Fruit fly (Drosophila melanogaster) whole organism, embryonic: ENCODE results near the gene Ucp4A.

Experiments used
- CG4854 ChIP-seq: fragments of 200-800 bp; sonication (Bioruptor generic); optimal IDR thresholded peaks from 2 replicates; lab custom pipeline; 2016; ENCODE audit warnings: missing biosample characterization, missing genetic modification characterization, inconsistent platforms
- CG7963 ChIP-seq: fragments of 200-800 bp; sonication (Bioruptor generic); IDR thresholded peaks from 3 replicates; pipeline ENCODE4 v1.3.6; 2022; ENCODE audit warnings: missing biosample characterization, missing genetic modification characterization; ENCODE audit not compliant: partially characterized antibody
- HLH4C ChIP-seq: fragments of 200-800 bp; sonication (Bioruptor generic); IDR thresholded peaks from 3 replicates; pipeline ENCODE4 v1.3.6; 2022; ENCODE audit warnings: missing biosample characterization, missing genetic modification characterization; ENCODE audit not compliant: partially characterized antibody
- Hsf ChIP-seq: fragments of 200-800 bp; sonication (Bioruptor generic); optimal IDR thresholded peaks from 3 replicates; lab custom pipeline; 2016; ENCODE audit warnings: missing biosample characterization, missing genetic modification characterization
- Side ChIP-seq: fragments of 200-800 bp; sonication (Bioruptor generic); optimal IDR thresholded peaks from 2 replicates; lab custom pipeline; 2016; ENCODE audit warnings: missing biosample characterization, missing genetic modification characterization
- kni ChIP-seq: fragments of 200-800 bp; sonication (Bioruptor generic); optimal IDR thresholded peaks from 3 replicates; lab custom pipeline; 2017; ENCODE audit warnings: mild to moderate bottlenecking, missing biosample characterization, missing genetic modification reagents, missing genetic modification characterization

- no peak for TF ChIP-seq CG7963 (GFP tag; lab: Robert Waterston, UW)
- TF ChIP-seq Side (GFP tag; lab: Kevin White, UChicago) = no peak
- no peak for TF ChIP-seq CG4854
- TF ChIP-seq Hsf (GFP tag; lab: Kevin White, UChicago) = no peak
- no peak for TF ChIP-seq kni
- no peak for TF ChIP-seq HLH4C
These were observed 20.4 kb downstream of the Ucp4A start for dm6 chrX:17865103-17865502.
